Fruit fly (Drosophila melanogaster) whole organism, embryonic: Measurements from ENCODE around the gene CG46462.

Experiments used
- ATbp ChIP-seq: fragments of 200-800 bp; sonication (Bioruptor generic); optimal IDR thresholded peaks from 2 replicates; lab custom pipeline; 2017; ENCODE audit warnings: missing biosample characterization, mild to moderate bottlenecking, missing genetic modification characterization, missing genetic modification reagents
- BEAF-32 ChIP-seq: fragments of 200-800 bp; sonication (Bioruptor generic); optimal IDR thresholded peaks from 3 replicates; lab custom pipeline; 2017; ENCODE audit warnings: missing biosample characterization, missing genetic modification characterization, mild to moderate bottlenecking, moderate library complexity, missing genetic modification reagents
- CG11504 ChIP-seq: fragments of 200-800 bp; sonication (Bioruptor generic); optimal IDR thresholded peaks from 3 replicates; lab custom pipeline; 2019; ENCODE audit warnings: missing biosample characterization, mild to moderate bottlenecking, missing genetic modification characterization, moderate library complexity
- CG12104 ChIP-seq: fragments of 200-800 bp; sonication (Bioruptor generic); optimal IDR thresholded peaks from 3 replicates; lab custom pipeline; 2016; ENCODE audit warnings: missing biosample characterization, missing genetic modification characterization
- CG12391 ChIP-seq: fragments of 200-800 bp; sonication (Bioruptor generic); optimal IDR thresholded peaks from 3 replicates; lab custom pipeline; 2018; ENCODE audit warnings: missing biosample characterization, mild to moderate bottlenecking, missing genetic modification characterization, moderate library complexity
- CG14667 ChIP-seq: fragments of 200-800 bp; sonication (Bioruptor generic); IDR thresholded peaks from 2 replicates; pipeline ENCODE4 v1.3.6; 2022; ENCODE audit warnings: missing biosample characterization, missing genetic modification characterization
- CG15011 ChIP-seq: fragments of 200-800 bp; sonication (Bioruptor generic); optimal IDR thresholded peaks from 3 replicates; lab custom pipeline; 2018; ENCODE audit warnings: missing biosample characterization, mild to moderate bottlenecking, missing genetic modification characterization
- CG1529 ChIP-seq: fragments of 200-800 bp; sonication (Bioruptor generic); optimal IDR thresholded peaks from 3 replicates; lab custom pipeline; 2018; ENCODE audit warnings: missing biosample characterization, missing genetic modification characterization
- CG17612 ChIP-seq: fragments of 200-800 bp; sonication (Bioruptor generic); IDR thresholded peaks from 2 replicates; pipeline ENCODE4 v1.3.6; 2022; ENCODE audit warnings: missing biosample characterization, missing genetic modification characterization
- CG18011 ChIP-seq: fragments of 200-800 bp; sonication (Bioruptor generic); optimal IDR thresholded peaks from 2 replicates; lab custom pipeline; 2017; ENCODE audit warnings: missing biosample characterization, missing genetic modification characterization, mild to moderate bottlenecking, moderate library complexity, missing genotype
- CG3065 ChIP-seq: fragments of 200-800 bp; sonication (Bioruptor generic); optimal IDR thresholded peaks from 2 replicates; lab custom pipeline; 2016; ENCODE audit warnings: missing biosample characterization, missing genetic modification characterization
- CG32532 ChIP-seq: fragments of 200-800 bp; sonication (Bioruptor generic); IDR thresholded peaks from 2 replicates; pipeline ENCODE4 v1.3.6; 2022; ENCODE audit warnings: missing biosample characterization, missing genetic modification characterization
- CG5953 ChIP-seq: fragments of 200-800 bp; sonication (Bioruptor generic); IDR thresholded peaks from 2 replicates; pipeline ENCODE4 v1.3.6; 2022; ENCODE audit warnings: missing biosample characterization, missing genetic modification characterization
- CG6654 ChIP-seq: fragments of 200-800 bp; sonication (Bioruptor generic); optimal IDR thresholded peaks from 2 replicates; lab custom pipeline; 2017; ENCODE audit warnings: missing biosample characterization, mild to moderate bottlenecking, missing genetic modification characterization
- CG7372 ChIP-seq: fragments of 200-800 bp; sonication (Bioruptor generic); IDR thresholded peaks from 2 replicates; pipeline ENCODE4 v1.3.6; 2022; ENCODE audit warnings: missing biosample characterization, missing genetic modification characterization
- CG7556 ChIP-seq: fragments of 200-800 bp; sonication (Bioruptor generic); optimal IDR thresholded peaks from 2 replicates; lab custom pipeline; 2017; ENCODE audit warnings: missing biosample characterization, mild to moderate bottlenecking, missing genetic modification characterization
- CG7839 ChIP-seq: fragments of 200-800 bp; sonication (Bioruptor generic); optimal IDR thresholded peaks from 3 replicates; lab custom pipeline; 2018; ENCODE audit warnings: missing biosample characterization, mild to moderate bottlenecking, missing genetic modification characterization, moderate library complexity
- CG7928 ChIP-seq: fragments of 200-800 bp; sonication (Bioruptor generic); optimal IDR thresholded peaks from 2 replicates; lab custom pipeline; 2017; ENCODE audit warnings: missing biosample characterization, mild to moderate bottlenecking, missing genetic modification characterization
- CG8281 ChIP-seq: fragments of 200-800 bp; sonication (Bioruptor generic); optimal IDR thresholded peaks from 2 replicates; lab custom pipeline; 2018; ENCODE audit warnings: missing biosample characterization, mild to moderate bottlenecking, missing genetic modification characterization, moderate library complexity
- CG8359 ChIP-seq: fragments of 200-800 bp; sonication (Bioruptor generic); optimal IDR thresholded peaks from 2 replicates; lab custom pipeline; 2017; ENCODE audit warnings: missing biosample characterization, mild to moderate bottlenecking, missing genetic modification characterization, borderline replicate concordance
- CrebB ChIP-seq: fragments of 200-800 bp; sonication (Bioruptor generic); optimal IDR thresholded peaks from 3 replicates; lab custom pipeline; 2018; ENCODE audit warnings: missing biosample characterization, mild to moderate bottlenecking, missing genetic modification characterization
- D ChIP-seq, 2 experiments: fragments of 200-800 bp in 1 of 2; fragments of >200 bp in 1 of 2; sonication (Bioruptor generic) in 1 of 2; optimal IDR thresholded peaks; 2 replicates in 1 of 2; 3 replicates in 1 of 2; lab custom pipeline; 2017; ENCODE audit warnings: mild to moderate bottlenecking in 1 of 2, missing biosample characterization in 1 of 2, missing genetic modification characterization in 1 of 2, missing genetic modification reagents in 1 of 2
- Elba2 ChIP-seq: fragments of 200-800 bp; sonication (Bioruptor generic); optimal IDR thresholded peaks from 3 replicates; lab custom pipeline; 2016; ENCODE audit warnings: missing biosample characterization, missing genetic modification characterization
- GATAe ChIP-seq: fragments of 200-800 bp; sonication (Bioruptor generic); conservative IDR thresholded peaks from 2 replicates; pipeline ENCODE4 v1.3.6; 2022; ENCODE audit warnings: missing biosample characterization, missing genetic modification characterization
- HHEX ChIP-seq: fragments of 200-800 bp; sonication (Bioruptor generic); optimal IDR thresholded peaks from 3 replicates; lab custom pipeline; 2017; ENCODE audit warnings: missing biosample characterization, mild to moderate bottlenecking, missing genetic modification characterization, missing genetic modification reagents
- Hey ChIP-seq: fragments of 200-800 bp; sonication (Bioruptor generic); optimal IDR thresholded peaks from 3 replicates; lab custom pipeline; 2018; ENCODE audit warnings: missing biosample characterization, mild to moderate bottlenecking, missing genetic modification characterization
- HmgZ ChIP-seq: fragments of 200-800 bp; sonication (Bioruptor generic); optimal IDR thresholded peaks from 2 replicates; lab custom pipeline; 2018; ENCODE audit warnings: missing biosample characterization, mild to moderate bottlenecking, missing genetic modification characterization
- Lim3 ChIP-seq: fragments of 200-800 bp; sonication (Bioruptor generic); IDR thresholded peaks from 2 replicates; pipeline ENCODE4 v1.3.6; 2022; ENCODE audit warnings: missing biosample characterization, missing genetic modification characterization
- Mes4 ChIP-seq: fragments of 200-800 bp; sonication (Bioruptor generic); optimal IDR thresholded peaks from 2 replicates; lab custom pipeline; 2016; ENCODE audit warnings: missing biosample characterization, missing genetic modification characterization
- Nf-YA ChIP-seq: fragments of 200-800 bp; sonication (Bioruptor generic); IDR thresholded peaks from 2 replicates; pipeline ENCODE4 v1.3.6; 2022; ENCODE audit warnings: missing biosample characterization, missing genetic modification characterization
- Nf-YC ChIP-seq: fragments of 200-800 bp; optimal IDR thresholded peaks from 3 replicates; lab custom pipeline; 2019; ENCODE audit warnings: missing biosample characterization, mild to moderate bottlenecking, missing genetic modification characterization, moderate library complexity
- Six4 ChIP-seq: fragments of 200-800 bp; sonication (Bioruptor generic); optimal IDR thresholded peaks from 2 replicates; lab custom pipeline; 2016; ENCODE audit warnings: missing biosample characterization, missing genetic modification characterization
- aop ChIP-seq: fragments of 200-800 bp; sonication (Bioruptor generic); IDR thresholded peaks from 2 replicates; pipeline ENCODE4 v1.3.6; 2022; ENCODE audit warnings: missing biosample characterization, missing genetic modification characterization
- cwo ChIP-seq: fragments of 200-800 bp; sonication (Bioruptor generic); optimal IDR thresholded peaks from 3 replicates; lab custom pipeline; 2017; ENCODE audit warnings: missing biosample characterization, missing genetic modification characterization, mild to moderate bottlenecking, moderate library complexity, missing genetic modification reagents
- fd102C ChIP-seq: fragments of 200-800 bp; sonication (Bioruptor generic); optimal IDR thresholded peaks from 2 replicates; lab custom pipeline; 2018; ENCODE audit warnings: missing biosample characterization, mild to moderate bottlenecking, missing genetic modification characterization, moderate library complexity
- gt ChIP-seq: fragments of 200-800 bp; sonication (Bioruptor generic); IDR thresholded peaks from 2 replicates; pipeline ENCODE4 v1.3.6; 2022; ENCODE audit warnings: missing biosample characterization, missing genetic modification characterization
- h ChIP-seq: fragments of >200 bp; optimal IDR thresholded peaks from 2 replicates; lab custom pipeline; 2017
- ham ChIP-seq: fragments of 200-800 bp; sonication (Bioruptor generic); IDR thresholded peaks from 2 replicates; pipeline ENCODE4 v1.3.6; 2022; ENCODE audit warnings: missing biosample characterization, missing genetic modification characterization
- jigr1 ChIP-seq: fragments of 200-800 bp; sonication (Bioruptor generic); IDR thresholded peaks from 3 replicates; pipeline ENCODE4 v1.3.6; 2022; ENCODE audit warnings: missing biosample characterization, missing genetic modification characterization
- kni ChIP-seq: fragments of 200-800 bp; sonication (Bioruptor generic); optimal IDR thresholded peaks from 3 replicates; lab custom pipeline; 2017; ENCODE audit warnings: mild to moderate bottlenecking, missing biosample characterization, missing genetic modification reagents, missing genetic modification characterization
- pan ChIP-seq, 4 experiments: fragments of >200 bp in 3 of 4; fragments of 200-800 bp in 1 of 4; sonication (Bioruptor generic) in 1 of 4; optimal IDR thresholded peaks in 3 of 4; IDR thresholded peaks in 1 of 4; 2 replicates each; pipeline versions ENCODE4 v1.3.6 to Lab custom; 2017 to 2022; ENCODE audit warnings: missing biosample characterization in 2 of 4, missing genetic modification characterization in 2 of 4, mixed read lengths in 1 of 4
- pb ChIP-seq: fragments of 200-800 bp; sonication (Bioruptor generic); optimal IDR thresholded peaks from 3 replicates; lab custom pipeline; 2016; ENCODE audit warnings: missing biosample characterization, missing genetic modification characterization
- salm ChIP-seq: fragments of 200-800 bp; sonication (Bioruptor generic); optimal IDR thresholded peaks from 2 replicates; lab custom pipeline; 2018; ENCODE audit warnings: missing biosample characterization, mild to moderate bottlenecking, missing genetic modification characterization
- seq ChIP-seq: fragments of 200-800 bp; sonication (Bioruptor generic); IDR thresholded peaks from 2 replicates; pipeline ENCODE4 v1.3.6; 2022; ENCODE audit warnings: missing biosample characterization, missing genetic modification characterization
- sr ChIP-seq: fragments of 200-800 bp; sonication (Bioruptor generic); IDR thresholded peaks from 3 replicates; pipeline ENCODE4 v1.3.6; 2022; ENCODE audit warnings: missing biosample characterization, missing genetic modification characterization
- sug ChIP-seq: fragments of 200-800 bp; optimal IDR thresholded peaks from 2 replicates; lab custom pipeline; 2019; ENCODE audit warnings: missing biosample characterization, mild to moderate bottlenecking, missing genetic modification characterization, moderate library complexity
- tin ChIP-seq: fragments of 200-800 bp; sonication (Bioruptor generic); optimal IDR thresholded peaks from 3 replicates; lab custom pipeline; 2016; ENCODE audit warnings: missing biosample characterization, missing genetic modification characterization
- tll ChIP-seq, 2 experiments: fragments of 200-800 bp in 1 of 2; fragments of >200 bp in 1 of 2; sonication (Bioruptor generic) in 1 of 2; optimal IDR thresholded peaks; 2 replicates each; lab custom pipeline; 2017 to 2019; ENCODE audit warnings: missing biosample characterization in 2 of 2, missing genetic modification characterization in 2 of 2, mild to moderate bottlenecking in 1 of 2, moderate library complexity in 1 of 2
- zf30C ChIP-seq: fragments of 200-800 bp; sonication (Bioruptor generic); optimal IDR thresholded peaks from 3 replicates; lab custom pipeline; 2018; ENCODE audit warnings: missing biosample characterization, mild to moderate bottlenecking, missing genetic modification characterization

CG46462 gene

DNA sequence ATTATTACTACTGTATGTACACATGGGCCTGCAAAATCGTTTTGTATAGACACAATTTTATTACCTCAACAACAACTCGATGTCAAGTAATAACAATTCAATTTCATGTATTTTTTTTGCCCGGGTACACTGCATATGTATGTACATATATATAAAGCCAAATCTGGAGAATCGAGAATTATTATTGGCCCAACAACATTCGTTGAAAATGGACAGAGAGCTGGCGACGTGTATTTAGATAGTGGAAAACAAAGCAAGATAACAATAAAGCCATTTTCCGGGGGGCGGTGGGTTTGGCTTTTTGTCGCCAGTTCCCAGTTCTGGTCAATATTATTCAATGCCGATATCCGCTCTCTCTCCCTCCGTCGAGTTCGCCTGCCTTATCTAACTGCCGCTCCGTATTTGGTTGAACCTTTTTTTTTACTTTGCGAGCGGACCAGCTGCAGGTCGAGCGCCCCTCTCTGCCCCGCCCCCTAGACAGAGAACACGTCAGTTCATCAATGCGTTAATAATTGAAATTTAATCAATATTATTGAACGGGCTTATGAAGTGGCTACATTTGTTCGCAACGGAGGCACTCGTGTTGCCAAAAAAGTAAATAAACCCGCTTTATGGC is 1.7 kb upstream of the CG46462 start (continued):
- TF ChIP-seq jigr1 (GFP tag; lab: Robert Waterston, UW) (no peak), D (optimal IDR thresholded peaks at IDR 0.05; lab: Kevin White, UChicago) (no peak), D (GFP tag; optimal IDR thresholded peaks at IDR 0.05; lab: Kevin White, UChicago) (no peak), Elba2 (no peak), CG14667 (GFP tag; lab: Robert Waterston, UW) (no peak), GATAe (GFP tag; lab: Robert Waterston, UW) (peak; percentile 56; the same call in 1 of the 2 replicates), salm (no peak), Lim3 (GFP tag; lab: Robert Waterston, UW) (no peak), CG12104 (no peak), CG8281 (tag; lab: Kevin White, UChicago) (peak; percentile 99), tll (GFP tag; optimal IDR thresholded peaks at IDR 0.05; lab: Kevin White, UChicago) (no peak), Nf-YC (tag; lab: Kevin White, UChicago) (no peak), tin (GFP tag; lab: Kevin White, UChicago) (no peak), Hey (tag; lab: Kevin White, UChicago) (peak; percentile 25), CG5953 (GFP tag; lab: Robert Waterston, UW) (no peak), CrebB (tag; lab: Kevin White, UChicago) (no peak), CG11504 (tag; lab: Kevin White, UChicago) (peak; percentile 56), pb (GFP tag; lab: Kevin White, UChicago) (no peak), BEAF-32 (GFP tag; lab: Kevin White, UChicago) (no peak), sug (peak; percentile 72), CG12391 (tag; lab: Kevin White, UChicago) (no peak), CG7928 (no peak), aop (GFP tag; lab: Robert Waterston, UW) (no peak), gt (GFP tag; lab: Robert Waterston, UW) (no peak), HHEX (GFP tag; lab: Kevin White, UChicago) (no peak), CG8359 (GFP tag; lab: Kevin White, UChicago) (no peak), Six4 (GFP tag; lab: Kevin White, UChicago) (no peak), HmgZ (tag; lab: Kevin White, UChicago) (peak; percentile 53), Nf-YA (GFP tag; lab: Robert Waterston, UW) (no peak), ham (GFP tag; lab: Robert Waterston, UW) (no peak), CG15011 (GFP tag; lab: Kevin White, UChicago) (no peak)

DNA sequence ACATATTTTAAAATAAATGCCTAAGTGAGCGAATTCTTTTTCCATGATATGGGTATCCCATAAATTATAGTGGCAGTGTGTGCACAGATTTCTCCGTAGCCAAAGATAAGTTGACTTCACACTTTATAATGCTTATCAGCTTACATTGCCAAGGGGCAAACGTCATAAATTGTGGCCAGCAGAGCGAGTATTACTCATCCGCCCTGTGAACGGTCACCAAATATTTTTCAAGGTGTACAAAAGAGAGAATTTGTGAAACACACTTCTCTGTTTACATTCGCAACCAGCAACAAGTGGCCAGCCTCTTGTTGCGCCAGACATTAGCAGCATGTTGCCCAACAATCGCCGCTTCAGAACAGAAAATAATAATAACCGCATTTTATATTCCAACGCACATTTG is 1.4 kb downstream of the CG46462 start:
- no peak for TF ChIP-seq pan (optimal IDR thresholded peaks at IDR 0.05; lab: Kevin White, UChicago)
- TF ChIP-seq pan (GFP tag; optimal IDR thresholded peaks at IDR 0.05 in 1 of 2, IDR thresholded peaks at IDR 0.05 in 1 of 2) = peak in 1 of 2 experiments; percentile 36
- TF ChIP-seq CG32532 (GFP tag; lab: Robert Waterston, UW) = peak; percentile 66; the same call in 1 of the 2 replicates
- TF ChIP-seq fd102C (GFP tag; lab: Kevin White, UChicago) = no peak
- TF ChIP-seq CG6654 = no peak
- TF ChIP-seq CG7839 (tag; lab: Kevin White, UChicago) = peak; percentile 14
- TF ChIP-seq CG7372 = peak; percentile 78
- no peak for TF ChIP-seq h (lab: Kevin White, UChicago)
- no peak for TF ChIP-seq kni (GFP tag; lab: Kevin White, UChicago)
- peak; percentile 66 for TF ChIP-seq ATbp (GFP tag; lab: Kevin White, UChicago)
- TF ChIP-seq zf30C (GFP tag; lab: Kevin White, UChicago) = peak; percentile 70
- peak; percentile 43; the same call in 1 of the 2 replicates for TF ChIP-seq seq (GFP tag; lab: Robert Waterston, UW)
- no peak for TF ChIP-seq CG17612 (GFP tag; lab: Robert Waterston, UW)
- TF ChIP-seq CG1529 (GFP tag; lab: Kevin White, UChicago) = peak; percentile 5
- TF ChIP-seq CG3065 (GFP tag; lab: Kevin White, UChicago) = no peak
- TF ChIP-seq CG7556 (GFP tag; lab: Kevin White, UChicago) = peak; percentile 22
- TF ChIP-seq CG18011 (GFP tag; lab: Kevin White, UChicago) = peak; percentile 25
- TF ChIP-seq CrebB (tag; lab: Kevin White, UChicago) = peak; percentile 64
- peak; percentile 12 for TF ChIP-seq cwo
- TF ChIP-seq sr = no peak
- TF ChIP-seq Mes4 (GFP tag; lab: Kevin White, UChicago) = no peak
